Fruit fly (Drosophila melanogaster) whole organism, embryonic: ENCODE results near the gene CG13667.

Source experiments
- Bdp1 ChIP-seq: fragments of 200-800 bp; sonication (Bioruptor generic); optimal IDR thresholded peaks from 3 replicates; lab custom pipeline; 2016; ENCODE audit warnings: missing biosample characterization, missing genetic modification characterization
- C15 ChIP-seq: fragments of 200-800 bp; sonication (Bioruptor generic); IDR thresholded peaks from 3 replicates; pipeline ENCODE4 v1.3.6; 2022; ENCODE audit warnings: missing biosample characterization, missing genetic modification characterization
- CG10147 ChIP-seq: fragments of 200-800 bp; sonication (Bioruptor generic); optimal IDR thresholded peaks from 2 replicates; lab custom pipeline; 2019; ENCODE audit warnings: missing biosample characterization, mild to moderate bottlenecking, missing genetic modification characterization, moderate library complexity
- CG10267 ChIP-seq: fragments of 200-800 bp; sonication (Bioruptor generic); optimal IDR thresholded peaks from 2 replicates; lab custom pipeline; 2018; ENCODE audit warnings: missing biosample characterization, mild to moderate bottlenecking, missing genetic modification characterization, moderate library complexity
- CG11456 ChIP-seq: fragments of 200-800 bp; sonication (Bioruptor generic); IDR thresholded peaks from 3 replicates; pipeline ENCODE4 v1.3.6; 2022; ENCODE audit warnings: missing biosample characterization, missing genetic modification characterization
- CG12744 ChIP-seq: fragments of 200-800 bp; sonication (Bioruptor generic); optimal IDR thresholded peaks from 2 replicates; lab custom pipeline; 2016; ENCODE audit warnings: missing biosample characterization, missing genetic modification characterization
- CG12942 ChIP-seq: fragments of 200-800 bp; sonication (Bioruptor generic); optimal IDR thresholded peaks from 3 replicates; lab custom pipeline; 2016; ENCODE audit warnings: missing biosample characterization, missing genetic modification characterization
- CG13424 ChIP-seq: fragments of 200-800 bp; sonication (Bioruptor generic); optimal IDR thresholded peaks from 2 replicates; lab custom pipeline; 2019; ENCODE audit warnings: missing biosample characterization, mild to moderate bottlenecking, missing genetic modification characterization, moderate library complexity
- CG15479 ChIP-seq: fragments of 200-800 bp; sonication (Bioruptor generic); optimal IDR thresholded peaks from 3 replicates; lab custom pipeline; 2019; ENCODE audit warnings: missing biosample characterization, mild to moderate bottlenecking, missing genetic modification characterization, moderate library complexity
- CG16815 ChIP-seq: fragments of 200-800 bp; sonication (Bioruptor generic); optimal IDR thresholded peaks from 3 replicates; lab custom pipeline; 2017; ENCODE audit warnings: missing biosample characterization, mild to moderate bottlenecking, missing genetic modification characterization
- CG16863 ChIP-seq: fragments of 200-800 bp; sonication (Bioruptor generic); optimal IDR thresholded peaks from 3 replicates; lab custom pipeline; 2016; ENCODE audit warnings: missing biosample characterization, missing genetic modification characterization
- CG17361 ChIP-seq: fragments of 200-800 bp; sonication (Bioruptor generic); IDR thresholded peaks from 3 replicates; pipeline ENCODE4 v1.3.6; 2022; ENCODE audit warnings: missing biosample characterization, missing genetic modification characterization
- CG17568 ChIP-seq: fragments of 200-800 bp; sonication (Bioruptor generic); optimal IDR thresholded peaks from 2 replicates; lab custom pipeline; 2018; ENCODE audit warnings: missing biosample characterization, mild to moderate bottlenecking, missing genetic modification characterization, moderate library complexity
- CG17612 ChIP-seq: fragments of 200-800 bp; sonication (Bioruptor generic); IDR thresholded peaks from 2 replicates; pipeline ENCODE4 v1.3.6; 2022; ENCODE audit warnings: missing biosample characterization, missing genetic modification characterization
- CG18476 ChIP-seq: fragments of 200-800 bp; sonication (Bioruptor generic); optimal IDR thresholded peaks from 2 replicates; lab custom pipeline; 2016; ENCODE audit warnings: missing biosample characterization, mild to moderate bottlenecking, missing genetic modification characterization
- CG2199 ChIP-seq: fragments of 200-800 bp; sonication (Bioruptor generic); IDR thresholded peaks from 3 replicates; pipeline ENCODE4 v1.3.6; 2022; ENCODE audit warnings: missing biosample characterization, missing genetic modification characterization
- CG34376 ChIP-seq: fragments of 200-800 bp; sonication (Bioruptor generic); optimal IDR thresholded peaks from 2 replicates; lab custom pipeline; 2018; ENCODE audit warnings: missing biosample characterization, mild to moderate bottlenecking, missing genetic modification characterization
- CG4328 ChIP-seq: fragments of 200-800 bp; sonication (Bioruptor generic); optimal IDR thresholded peaks from 3 replicates; lab custom pipeline; 2017; ENCODE audit warnings: missing biosample characterization, missing genetic modification reagents, missing genetic modification characterization
- CG4820 ChIP-seq: fragments of 200-800 bp; sonication (Bioruptor generic); optimal IDR thresholded peaks from 3 replicates; lab custom pipeline; 2016; ENCODE audit warnings: missing biosample characterization, missing genetic modification characterization
- CG5180 ChIP-seq: fragments of 200-800 bp; sonication (Bioruptor generic); optimal IDR thresholded peaks from 3 replicates; lab custom pipeline; 2017; ENCODE audit warnings: missing biosample characterization, missing genetic modification characterization, mild to moderate bottlenecking, moderate library complexity, missing genetic modification reagents
- CG6272 ChIP-seq: fragments of 200-800 bp; sonication (Bioruptor generic); IDR thresholded peaks from 2 replicates; pipeline ENCODE4 v1.3.6; 2022; ENCODE audit warnings: missing biosample characterization, missing genetic modification characterization
- CG9437 ChIP-seq: fragments of 200-800 bp; sonication (Bioruptor generic); optimal IDR thresholded peaks from 2 replicates; lab custom pipeline; 2018; ENCODE audit warnings: missing biosample characterization, mild to moderate bottlenecking, missing genetic modification characterization
- CG9817 ChIP-seq: fragments of 200-800 bp; sonication (Bioruptor generic); optimal IDR thresholded peaks from 2 replicates; lab custom pipeline; 2018; ENCODE audit warnings: missing biosample characterization, mild to moderate bottlenecking, missing genetic modification characterization, moderate library complexity
- Doc3 ChIP-seq: fragments of 200-800 bp; sonication (Bioruptor generic); IDR thresholded peaks from 3 replicates; pipeline ENCODE4 v1.3.6; 2022; ENCODE audit warnings: missing biosample characterization, missing genetic modification characterization; ENCODE audit not compliant: partially characterized antibody
- Eip74EF ChIP-seq, 2 experiments: fragments of 200-800 bp in 1 of 2; fragments of >200 bp in 1 of 2; sonication (Bioruptor generic) in 1 of 2; optimal IDR thresholded peaks; 2 replicates each; lab custom pipeline; 2017 to 2019; ENCODE audit warnings: missing biosample characterization in 2 of 2, missing genetic modification characterization in 2 of 2, mild to moderate bottlenecking in 1 of 2, moderate library complexity in 1 of 2
- Ets65A ChIP-seq: fragments of 200-800 bp; sonication (Bioruptor generic); peaks from one replicate; lab custom pipeline; 2016; ENCODE audit warnings: missing biosample characterization, missing genetic modification characterization
- Gug ChIP-seq: fragments of 200-800 bp; sonication (Bioruptor generic); IDR thresholded peaks from 4 replicates; pipeline ENCODE4 v1.3.6; 2022; ENCODE audit warnings: missing biosample characterization, missing genetic modification characterization
- NfI ChIP-seq: fragments of 200-800 bp; sonication (Bioruptor generic); optimal IDR thresholded peaks from 3 replicates; lab custom pipeline; 2018; ENCODE audit warnings: missing biosample characterization, mild to moderate bottlenecking, missing genetic modification characterization, moderate library complexity
- Scr ChIP-seq: fragments of 200-800 bp; sonication (Bioruptor generic); IDR thresholded peaks from 2 replicates; pipeline ENCODE4 v1.3.6; 2022; ENCODE audit warnings: missing biosample characterization, missing genetic modification characterization; ENCODE audit not compliant: partially characterized antibody
- ase ChIP-seq: fragments of 200-800 bp; sonication (Bioruptor generic); IDR thresholded peaks from 3 replicates; pipeline ENCODE4 v1.3.6; 2022; ENCODE audit warnings: missing biosample characterization, missing genetic modification characterization
- ato ChIP-seq: fragments of 200-800 bp; sonication (Bioruptor generic); IDR thresholded peaks from 2 replicates; pipeline ENCODE4 v1.3.6; 2022; ENCODE audit warnings: missing biosample characterization, missing genetic modification characterization; ENCODE audit not compliant: partially characterized antibody
- cad ChIP-seq: fragments of >200 bp; optimal IDR thresholded peaks from 2 replicates; lab custom pipeline; 2017; ENCODE audit warnings: missing biosample characterization, missing genetic modification characterization
- chinmo ChIP-seq: fragments of 200-800 bp; sonication (Bioruptor generic); IDR thresholded peaks from 4 replicates; pipeline ENCODE4 v1.3.6; 2022; ENCODE audit warnings: missing biosample characterization, missing genetic modification characterization; ENCODE audit not compliant: partially characterized antibody
- cwo ChIP-seq: fragments of 200-800 bp; sonication (Bioruptor generic); optimal IDR thresholded peaks from 3 replicates; lab custom pipeline; 2017; ENCODE audit warnings: missing biosample characterization, missing genetic modification characterization, mild to moderate bottlenecking, moderate library complexity, missing genetic modification reagents
- exex ChIP-seq: fragments of 200-800 bp; sonication (Bioruptor generic); optimal IDR thresholded peaks from 4 replicates; lab custom pipeline; 2018; ENCODE audit warnings: missing biosample characterization, mild to moderate bottlenecking, missing genetic modification characterization, moderate library complexity
- gem ChIP-seq: fragments of 200-800 bp; sonication (Bioruptor generic); optimal IDR thresholded peaks from 2 replicates; lab custom pipeline; 2019; ENCODE audit warnings: missing biosample characterization, mild to moderate bottlenecking, missing genetic modification characterization, moderate library complexity
- her ChIP-seq: fragments of 200-800 bp; sonication (Bioruptor generic); optimal IDR thresholded peaks from 2 replicates; lab custom pipeline; 2016; ENCODE audit warnings: missing biosample characterization, missing genetic modification characterization
- kni ChIP-seq: fragments of 200-800 bp; sonication (Bioruptor generic); optimal IDR thresholded peaks from 3 replicates; lab custom pipeline; 2017; ENCODE audit warnings: mild to moderate bottlenecking, missing biosample characterization, missing genetic modification reagents, missing genetic modification characterization
- lab ChIP-seq: fragments of 200-800 bp; sonication (Bioruptor generic); optimal IDR thresholded peaks from 3 replicates; lab custom pipeline; 2017; ENCODE audit warnings: missing biosample characterization, missing genetic modification characterization, mild to moderate bottlenecking, moderate library complexity, missing genetic modification reagents
- mam ChIP-seq: fragments of 200-800 bp; sonication (Bioruptor generic); optimal IDR thresholded peaks from 3 replicates; lab custom pipeline; 2016; ENCODE audit warnings: missing biosample characterization, missing genetic modification characterization
- repo ChIP-seq: fragments of 200-800 bp; sonication (Bioruptor generic); optimal IDR thresholded peaks from 2 replicates; lab custom pipeline; 2016; ENCODE audit warnings: missing biosample characterization, missing genetic modification characterization
- ro ChIP-seq: fragments of 200-800 bp; sonication (Bioruptor generic); IDR thresholded peaks from 2 replicates; pipeline ENCODE4 v1.3.6; 2022; ENCODE audit warnings: missing biosample characterization, missing genetic modification characterization
- row ChIP-seq: fragments of 200-800 bp; sonication (Bioruptor generic); IDR thresholded peaks from 3 replicates; pipeline ENCODE4 v1.3.6; 2022; ENCODE audit warnings: missing biosample characterization, missing genetic modification characterization
- slou ChIP-seq: fragments of 200-800 bp; sonication (Bioruptor generic); optimal IDR thresholded peaks from 3 replicates; lab custom pipeline; 2016; ENCODE audit warnings: missing biosample characterization, missing genetic modification characterization
- tgo ChIP-seq: fragments of 200-800 bp; sonication (Bioruptor generic); IDR thresholded peaks from 3 replicates; pipeline ENCODE4 v1.3.6; 2022; ENCODE audit warnings: missing biosample characterization, missing genetic modification characterization
- zf30C ChIP-seq: fragments of 200-800 bp; sonication (Bioruptor generic); optimal IDR thresholded peaks from 3 replicates; lab custom pipeline; 2018; ENCODE audit warnings: missing biosample characterization, mild to moderate bottlenecking, missing genetic modification characterization

Gene CG13667

DNA sequence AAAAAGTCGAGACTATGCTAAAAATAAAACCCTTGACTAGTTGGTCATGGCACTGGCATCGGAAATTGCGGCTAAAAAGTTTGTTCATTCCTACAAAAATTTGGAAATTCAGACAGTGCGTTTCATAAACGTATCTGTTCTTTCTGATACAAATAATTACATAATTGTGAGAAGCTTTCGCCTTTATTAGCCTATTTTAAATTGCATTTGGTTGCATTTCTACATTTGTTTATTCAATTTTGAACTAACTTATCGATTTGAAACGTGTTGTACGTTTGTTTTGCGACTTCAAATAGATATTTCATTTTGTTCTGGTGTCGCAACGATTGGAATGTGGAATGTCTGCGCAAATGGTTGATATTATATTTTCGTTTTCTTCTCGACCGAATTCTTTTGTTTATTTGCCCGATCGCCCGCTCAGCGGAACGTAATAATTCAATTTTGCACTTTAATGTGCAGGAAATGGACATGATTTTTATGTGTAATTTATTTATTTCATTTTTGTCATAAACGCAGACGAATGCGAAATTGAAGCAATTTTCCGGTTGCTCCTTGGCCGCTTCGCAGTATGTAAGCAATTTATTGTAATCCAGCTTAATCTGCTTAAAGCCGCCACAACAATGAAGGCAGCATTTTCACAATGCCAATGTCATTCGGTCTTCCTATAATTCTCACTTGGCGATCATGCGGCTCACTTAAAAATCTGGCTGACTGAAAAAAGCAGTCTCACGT is 41.0 kb downstream of the CG13667 start (continued):
- peak in 1 of 2 experiments; percentile 29 for TF ChIP-seq Eip74EF (GFP tag; optimal IDR thresholded peaks at IDR 0.05; lab: Kevin White, UChicago)

DNA sequence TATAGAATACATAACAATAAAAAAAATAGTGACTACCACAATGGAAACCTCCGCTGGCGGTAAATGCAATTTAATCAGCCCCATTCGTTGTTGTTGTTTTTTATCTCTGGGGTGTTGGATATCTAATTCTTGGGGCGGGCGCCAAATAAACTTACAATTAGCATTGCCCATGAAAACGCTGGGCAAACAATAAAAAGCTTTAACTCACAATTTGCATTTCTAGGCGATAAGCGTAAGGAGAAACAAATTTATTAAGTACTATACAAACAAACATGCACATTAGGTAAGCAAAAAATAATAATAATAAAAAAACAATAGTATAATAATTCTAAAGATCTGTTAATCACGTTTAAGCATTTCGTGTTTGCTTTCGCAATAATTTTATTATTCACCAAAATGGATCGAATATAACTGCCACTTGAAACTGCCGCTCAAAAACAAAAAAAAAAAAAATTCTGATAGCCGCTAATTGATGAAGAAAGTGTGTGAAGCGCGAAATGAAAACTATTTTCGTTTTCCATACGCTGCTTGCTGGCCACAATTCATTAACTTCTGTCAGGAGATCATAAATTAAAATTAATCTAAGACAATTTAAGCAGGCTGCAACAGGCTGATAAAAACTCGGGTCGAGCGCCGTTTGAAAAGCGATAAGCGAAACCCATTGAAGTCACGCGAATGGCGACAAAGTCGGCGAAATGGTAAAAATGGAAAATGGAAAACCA is 42.7 kb downstream of the CG13667 start:
- TF ChIP-seq CG34376 (GFP tag; lab: Kevin White, UChicago), result peak; percentile 24
- TF ChIP-seq ase (GFP tag; lab: Robert Waterston, UW), result no peak
- no peak for TF ChIP-seq Doc3 (GFP tag; lab: Robert Waterston, UW)
- no peak for TF ChIP-seq repo (GFP tag; lab: Kevin White, UChicago)
- no peak for TF ChIP-seq Ets65A (GFP tag; lab: Kevin White, UChicago)
- TF ChIP-seq gem (tag; lab: Kevin White, UChicago), result no peak
- no peak for TF ChIP-seq C15 (GFP tag; lab: Robert Waterston, UW)
- TF ChIP-seq her, result no peak
- TF ChIP-seq chinmo, result no peak
- TF ChIP-seq ro (GFP tag; lab: Robert Waterston, UW), result no peak
- TF ChIP-seq exex (tag; lab: Kevin White, UChicago), result peak; percentile 83
- TF ChIP-seq row, result no peak
- no peak for TF ChIP-seq CG9817
- TF ChIP-seq CG17612 (GFP tag; lab: Robert Waterston, UW), result no peak
- TF ChIP-seq CG4328 (GFP tag; lab: Kevin White, UChicago), result peak; percentile 8
- no peak for TF ChIP-seq kni
- no peak for TF ChIP-seq mam
- TF ChIP-seq CG15479 (GFP tag; lab: Kevin White, UChicago), result peak; percentile 58
- TF ChIP-seq CG17361 (GFP tag; lab: Robert Waterston, UW), result no peak
- TF ChIP-seq CG2199 (GFP tag; lab: Robert Waterston, UW), result no peak
- no peak for TF ChIP-seq NfI (GFP tag; lab: Kevin White, UChicago)
- no peak for TF ChIP-seq CG13424 (tag; lab: Kevin White, UChicago)
- no peak for TF ChIP-seq Scr (GFP tag; lab: Robert Waterston, UW)
- TF ChIP-seq CG17568, result no peak
- no peak for TF ChIP-seq CG11456
- TF ChIP-seq CG12744 (GFP tag; lab: Kevin White, UChicago), result no peak
- TF ChIP-seq CG16815 (GFP tag; lab: Kevin White, UChicago), result no peak
- TF ChIP-seq zf30C (GFP tag; lab: Kevin White, UChicago), result no peak
- no peak for TF ChIP-seq CG10147 (GFP tag; lab: Kevin White, UChicago)
- TF ChIP-seq CG18476 (GFP tag; lab: Kevin White, UChicago), result no peak
- TF ChIP-seq Gug (GFP tag; lab: Robert Waterston, UW), result no peak
- no peak for TF ChIP-seq CG10267
- peak; percentile 49 for TF ChIP-seq cwo (GFP tag; lab: Kevin White, UChicago)
- TF ChIP-seq tgo (GFP tag; lab: Robert Waterston, UW), result no peak
- no peak for TF ChIP-seq slou
- TF ChIP-seq CG12942, result no peak
- no peak for TF ChIP-seq CG9437 (GFP tag; lab: Kevin White, UChicago)
- TF ChIP-seq lab (GFP tag; lab: Kevin White, UChicago), result peak; percentile 41
- TF ChIP-seq CG4820 (GFP tag; lab: Kevin White, UChicago), result no peak
- TF ChIP-seq Bdp1 (GFP tag; lab: Kevin White, UChicago), result no peak
- no peak for TF ChIP-seq CG16863 (GFP tag; lab: Kevin White, UChicago)
- no peak for TF ChIP-seq CG6272 (GFP tag; lab: Robert Waterston, UW)
- TF ChIP-seq cad (GFP tag; lab: Kevin White, UChicago), result no peak
- no peak for TF ChIP-seq ato (GFP tag; lab: Robert Waterston, UW)
- TF ChIP-seq CG5180, result no peak
